Worm (Caenorhabditis elegans) whole organism, L4 larva: ENCODE data around the gene rpl-25.1.
A peak's percentile ranks its signal among the peaks of the same experiment; 100 is the strongest.

Experiments used
- T20F7.1 ChIP-seq: fragments of 200-800 bp; sonication (Bioruptor generic); optimal IDR thresholded peaks from 2 replicates; lab custom pipeline; 2018; ENCODE audit warnings: mild to moderate bottlenecking, missing genetic modification characterization, missing compliant biosample characterization
- T26A8.4 ChIP-seq: fragments of 200-800 bp; sonication (Bioruptor generic); IDR thresholded peaks from 2 replicates; pipeline ENCODE4 v1.3.6; 2022; ENCODE audit warnings: missing genetic modification characterization, missing compliant biosample characterization
- Y105C5A.15 ChIP-seq: fragments of 200-800 bp; sonication (Bioruptor generic); IDR thresholded peaks from 2 replicates; pipeline ENCODE4 v1.3.6; 2022; ENCODE audit warnings: missing genetic modification characterization, missing compliant biosample characterization
- aha-1 ChIP-seq: fragments of 150-350 bp; peaks from one replicate; lab custom pipeline; 2014; ENCODE audit warnings: missing biosample characterization, missing genetic modification characterization
- aly-2 ChIP-seq: sonication (generic microtip); optimal IDR thresholded peaks from 2 replicates; lab custom pipeline; 2018; ENCODE audit warnings: missing biosample characterization, missing genetic modification characterization
- ceh-32 ChIP-seq: sonication (generic microtip); optimal IDR thresholded peaks from 2 replicates; lab custom pipeline; 2016; ENCODE audit warnings: mild to moderate bottlenecking, missing genetic modification characterization, missing compliant biosample characterization; ENCODE audit not compliant: poor library complexity
- ceh-44 ChIP-seq: fragments of 200-800 bp; sonication (Bioruptor generic); IDR thresholded peaks from 2 replicates; pipeline ENCODE4 v1.3.6; 2022; ENCODE audit warnings: missing genetic modification reagents, missing genetic modification characterization, missing compliant biosample characterization
- ces-1 ChIP-seq: fragments of 150-350 bp; sonication (generic microtip); optimal IDR thresholded peaks from 4 replicates; lab custom pipeline; 2014; ENCODE audit warnings: missing biosample characterization, missing genetic modification reagents, missing genetic modification characterization
- cey-2 ChIP-seq: sonication (generic microtip); optimal IDR thresholded peaks from 3 replicates; lab custom pipeline; 2017; ENCODE audit warnings: missing genetic modification characterization, mild to moderate bottlenecking, missing compliant biosample characterization, antibody characterized with exemption, borderline replicate concordance; ENCODE audit not compliant: insufficient read depth
- daf-12 ChIP-seq: fragments of 150-350 bp; optimal IDR thresholded peaks from 2 replicates; lab custom pipeline; 2014; ENCODE audit warnings: missing biosample characterization, missing genetic modification reagents, missing genetic modification characterization
- daf-16 ChIP-seq, 3 experiments: sonication (generic microtip); optimal IDR thresholded peaks; 2 replicates each; lab custom pipeline; 2016 to 2017; ENCODE audit warnings: missing genetic modification characterization in 3 of 3, missing genetic modification reagents in 3 of 3, mild to moderate bottlenecking in 2 of 3, missing compliant biosample characterization in 2 of 3, missing biosample characterization in 1 of 3, moderate library complexity in 1 of 3
- daf-19 ChIP-seq: fragments of 200-800 bp; sonication (Bioruptor generic); conservative IDR thresholded peaks from 2 replicates; pipeline ENCODE4 v1.3.6; 2022; ENCODE audit warnings: missing genetic modification characterization, missing compliant biosample characterization
- dmd-6 ChIP-seq: fragments of 200-800 bp; sonication (Bioruptor generic); IDR thresholded peaks from 2 replicates; pipeline ENCODE4 v1.3.6; 2022; ENCODE audit warnings: missing genetic modification reagents, missing genetic modification characterization, missing compliant biosample characterization
- duxl-1 ChIP-seq: sonication (generic microtip); optimal IDR thresholded peaks from 2 replicates; lab custom pipeline; 2016; ENCODE audit warnings: mild to moderate bottlenecking, missing genetic modification characterization, moderate library complexity, missing compliant biosample characterization; ENCODE audit not compliant: poor library complexity
- dve-1 ChIP-seq: sonication (generic microtip); optimal IDR thresholded peaks from 2 replicates; lab custom pipeline; 2017; ENCODE audit warnings: antibody characterized with exemption, mild to moderate bottlenecking, missing genetic modification characterization, missing compliant biosample characterization; ENCODE audit not compliant: insufficient read depth
- fkh-10 ChIP-seq: fragments of 150-350 bp; optimal IDR thresholded peaks from 2 replicates; lab custom pipeline; 2014; ENCODE audit warnings: missing biosample characterization, missing genetic modification reagents, missing genetic modification characterization
- hlh-11 ChIP-seq: fragments of 200-800 bp; sonication (Bioruptor generic); optimal IDR thresholded peaks from 2 replicates; lab custom pipeline; 2018; ENCODE audit warnings: mild to moderate bottlenecking, missing genetic modification characterization, missing compliant biosample characterization
- hlh-30 ChIP-seq: sonication (generic microtip); optimal IDR thresholded peaks from 2 replicates; lab custom pipeline; 2017; ENCODE audit warnings: antibody characterized with exemption, mild to moderate bottlenecking, missing genetic modification characterization, missing compliant biosample characterization; ENCODE audit not compliant: insufficient read depth
- lim-7 ChIP-seq: fragments of 200-800 bp; sonication (Bioruptor generic); IDR thresholded peaks from 2 replicates; pipeline ENCODE4 v1.3.6; 2022; ENCODE audit warnings: missing genetic modification characterization, missing compliant biosample characterization
- lin-1 ChIP-seq: fragments of 200-800 bp; sonication (Bioruptor generic); IDR thresholded peaks from 2 replicates; pipeline ENCODE4 v1.3.6; 2022; ENCODE audit warnings: missing genetic modification reagents, missing genetic modification characterization, missing compliant biosample characterization
- lir-3 ChIP-seq: sonication (generic microtip); optimal IDR thresholded peaks from 2 replicates; lab custom pipeline; 2016; ENCODE audit warnings: mild to moderate bottlenecking, missing genetic modification characterization, missing compliant biosample characterization
- madf-5 ChIP-seq, 2 experiments: fragments of 200-800 bp; sonication (Bioruptor generic); IDR thresholded peaks; 2 replicates each; pipeline ENCODE4 v1.3.6; 2022; ENCODE audit warnings: missing compliant biosample characterization in 2 of 2, missing genetic modification characterization in 2 of 2
- mdl-1 ChIP-seq, 2 experiments: fragments of 150-350 bp in 1 of 2; sonication (generic microtip) in 1 of 2; optimal IDR thresholded peaks; 2 replicates each; lab custom pipeline; 2014 to 2017; ENCODE audit warnings: missing biosample characterization in 2 of 2, missing genetic modification characterization in 2 of 2
- mes-2 ChIP-seq: sonication (generic microtip); optimal IDR thresholded peaks from 2 replicates; lab custom pipeline; 2016; ENCODE audit warnings: missing genotype, mild to moderate bottlenecking, missing genetic modification characterization, missing compliant biosample characterization; ENCODE audit not compliant: poor library complexity, severe bottlenecking
- nhr-102 ChIP-seq: sonication (generic microtip); optimal IDR thresholded peaks from 2 replicates; lab custom pipeline; 2016; ENCODE audit warnings: mild to moderate bottlenecking, missing genetic modification characterization, moderate library complexity, missing compliant biosample characterization
- nhr-11 ChIP-seq: fragments of 150-350 bp; optimal IDR thresholded peaks from 2 replicates; lab custom pipeline; 2014; ENCODE audit warnings: missing biosample characterization, missing genetic modification characterization
- nhr-111 ChIP-seq: fragments of 200-800 bp; sonication (Bioruptor generic); optimal IDR thresholded peaks from 2 replicates; lab custom pipeline; 2018; ENCODE audit warnings: mild to moderate bottlenecking, missing genetic modification characterization, missing compliant biosample characterization
- nhr-237 ChIP-seq: sonication (generic microtip); optimal IDR thresholded peaks from 2 replicates; lab custom pipeline; 2017; ENCODE audit warnings: missing biosample characterization, missing genetic modification characterization
- nhr-28 ChIP-seq: fragments of 150-350 bp; optimal IDR thresholded peaks from 2 replicates; lab custom pipeline; 2014; ENCODE audit warnings: missing biosample characterization, missing genetic modification characterization
- nhr-41 ChIP-seq: fragments of 200-800 bp; sonication (Bioruptor generic); IDR thresholded peaks from 2 replicates; pipeline ENCODE4 v1.3.6; 2022; ENCODE audit warnings: missing genetic modification reagents, missing genetic modification characterization, missing compliant biosample characterization
- nhr-42 ChIP-seq: fragments of 200-800 bp; sonication (Bioruptor generic); IDR thresholded peaks from 2 replicates; pipeline ENCODE4 v1.3.6; 2022; ENCODE audit warnings: missing genetic modification characterization, missing compliant biosample characterization
- nhr-76 ChIP-seq: fragments of 150-350 bp; optimal IDR thresholded peaks from 2 replicates; lab custom pipeline; 2014; ENCODE audit warnings: missing biosample characterization, missing genetic modification characterization
- nhr-77 ChIP-seq: fragments of 150-350 bp; optimal IDR thresholded peaks from 2 replicates; lab custom pipeline; 2014; ENCODE audit warnings: missing biosample characterization, missing genetic modification characterization
- php-3 ChIP-seq: fragments of 200-800 bp; sonication (Bioruptor generic); IDR thresholded peaks from 2 replicates; pipeline ENCODE4 v1.3.6; 2022; ENCODE audit warnings: missing genetic modification reagents, missing genetic modification characterization, missing compliant biosample characterization
- pqm-1 ChIP-seq: sonication (generic microtip); optimal IDR thresholded peaks from 2 replicates; lab custom pipeline; 2017; ENCODE audit warnings: missing biosample characterization, missing genetic modification characterization
- rbr-2 ChIP-seq: sonication (generic microtip); optimal IDR thresholded peaks from 2 replicates; lab custom pipeline; 2016; ENCODE audit warnings: missing genotype, missing genetic modification characterization, missing compliant biosample characterization
- sdz-12 ChIP-seq: fragments of 200-800 bp; sonication (Bioruptor generic); optimal IDR thresholded peaks from 2 replicates; lab custom pipeline; 2018; ENCODE audit warnings: mild to moderate bottlenecking, missing genetic modification characterization, missing compliant biosample characterization
- skn-1 ChIP-seq: fragments of 150-350 bp; optimal IDR thresholded peaks from 2 replicates; lab custom pipeline; 2014; ENCODE audit warnings: missing biosample characterization, missing genetic modification characterization
- tag-97 ChIP-seq: fragments of 200-800 bp; sonication (Bioruptor generic); IDR thresholded peaks from 2 replicates; pipeline ENCODE4 v1.3.6; 2022; ENCODE audit warnings: missing genetic modification characterization, missing compliant biosample characterization
- tra-1 ChIP-seq: fragments of 200-800 bp; sonication (Bioruptor generic); IDR thresholded peaks from 2 replicates; pipeline ENCODE4 v1.3.6; 2022; ENCODE audit warnings: missing genetic modification reagents, missing genetic modification characterization, missing compliant biosample characterization
- unc-39 ChIP-seq: sonication (generic microtip); optimal IDR thresholded peaks from 2 replicates; lab custom pipeline; 2017; ENCODE audit warnings: missing biosample characterization, missing genetic modification characterization
- vab-7 ChIP-seq: fragments of 200-800 bp; sonication (Bioruptor generic); IDR thresholded peaks from 2 replicates; pipeline ENCODE4 v1.3.6; 2022; ENCODE audit warnings: missing genetic modification reagents, missing genetic modification characterization, missing compliant biosample characterization
- zag-1 ChIP-seq: fragments of 150-350 bp; optimal IDR thresholded peaks from 2 replicates; lab custom pipeline; 2014; ENCODE audit warnings: missing biosample characterization, missing genetic modification characterization
- zfp-2 ChIP-seq: sonication (generic microtip); optimal IDR thresholded peaks from 2 replicates; lab custom pipeline; 2016; ENCODE audit warnings: mild to moderate bottlenecking, missing genetic modification characterization, missing compliant biosample characterization
- ztf-11 ChIP-seq: fragments of 150-350 bp; optimal IDR thresholded peaks from 2 replicates; lab custom pipeline; 2014; ENCODE audit warnings: missing biosample characterization, missing genetic modification characterization

rpl-25.1 gene

ce11 chrX:4694611-4695370 is 20.2 kb upstream of the rpl-25.1 start:
- TF ChIP-seq vab-7 (GFP tag; lab: Robert Waterston, UW) (no peak), zag-1 (no peak), fkh-10 (GFP tag; lab: Kevin White, UChicago) (no peak), nhr-237 (no peak), unc-39 (tag; lab: Kevin White, UChicago) (no peak), cey-2 (tag; lab: Kevin White, UChicago) (no peak), T26A8.4 (GFP tag; lab: Robert Waterston, UW) (no peak), tag-97 (GFP tag; lab: Robert Waterston, UW) (no peak)

- TF ChIP-seq nhr-77 (tag; lab: Kevin White, UChicago) (peak; percentile 39), ceh-32 (tag; lab: Kevin White, UChicago) (no peak), tra-1 (GFP tag; lab: Robert Waterston, UW) (0 out of 2 replicates have a peak, but pooled peaks have one; percentile 44), madf-5 (GFP tag; IDR thresholded peaks at IDR 0.05; lab: Robert Waterston, UW) (0 out of 4 replicates have a peak, but pooled peaks of 1 of the 2 experiments have one; percentile 39), daf-12 (no peak), lim-7 (GFP tag; lab: Robert Waterston, UW) (no peak), mes-2 (tag; lab: Kevin White, UChicago) (peak; percentile 14), mdl-1 (tag; optimal IDR thresholded peaks at IDR 0.05; lab: Kevin White, UChicago) (peak in 1 of 2 experiments; percentile 15), duxl-1 (no peak), aha-1 (tag; lab: Kevin White, UChicago) (peak; percentile 17), nhr-11 (tag; lab: Kevin White, UChicago) (no peak), nhr-76 (no peak), pqm-1 (tag; lab: Kevin White, UChicago) (peak; percentile 67), nhr-102 (tag; lab: Kevin White, UChicago) (peak; percentile 47), daf-16 (GFP tag; optimal IDR thresholded peaks at IDR 0.05; lab: Kevin White, UChicago) (no peak), daf-16 (tag; optimal IDR thresholded peaks at IDR 0.05; lab: Kevin White, UChicago) (peak; percentile 89), skn-1 (tag; lab: Kevin White, UChicago) (no peak), ces-1 (GFP tag; lab: Kevin White, UChicago) (no peak), T20F7.1 (peak; percentile 20), dve-1 (tag; lab: Kevin White, UChicago) (peak; percentile 79), Y105C5A.15 (GFP tag; lab: Robert Waterston, UW) (no peak), hlh-30 (tag; lab: Kevin White, UChicago) (peak; percentile 3), dmd-6 (GFP tag; lab: Robert Waterston, UW) (peak; percentile 66), php-3 (GFP tag; lab: Robert Waterston, UW) (0 out of 2 replicates have a peak, but pooled peaks have one; percentile 37), nhr-28 (peak; percentile 71), hlh-11 (peak; percentile 80)
These were observed 16.7 kb upstream of the rpl-25.1 start for ce11 chrX:4698271-4698670.

ce11 chrX:4699411-4700050 is 15.4 kb upstream of the rpl-25.1 start, which contains the start of gene hyl-2:
TSS of gene hyl-2 (minus strand) at chrX:4699461.
- TF ChIP-seq mes-2 (tag; lab: Kevin White, UChicago) (peak; percentile 50), nhr-237 (no peak), daf-19 (GFP tag; lab: Robert Waterston, UW) (no peak), zfp-2 (tag; lab: Kevin White, UChicago) (no peak), daf-12 (no peak), pqm-1 (tag; lab: Kevin White, UChicago) (no peak), ztf-11 (no peak), nhr-42 (GFP tag; lab: Robert Waterston, UW) (no peak), lir-3 (tag; lab: Kevin White, UChicago) (no peak), aly-2 (tag; lab: Kevin White, UChicago) (no peak), nhr-111 (GFP tag; lab: Kevin White, UChicago) (no peak), lin-1 (GFP tag; lab: Robert Waterston, UW) (no peak), ceh-44 (GFP tag; lab: Robert Waterston, UW) (no peak), rbr-2 (tag; lab: Kevin White, UChicago) (peak; percentile 32), sdz-12 (GFP tag; lab: Kevin White, UChicago) (no peak), daf-16 (GFP tag; optimal IDR thresholded peaks at IDR 0.05; lab: Kevin White, UChicago) (no peak), daf-16 (tag; optimal IDR thresholded peaks at IDR 0.05; lab: Kevin White, UChicago) (no peak), tag-97 (GFP tag; lab: Robert Waterston, UW) (0 out of 2 replicates have a peak, but pooled peaks have one; percentile 35), nhr-41 (GFP tag; lab: Robert Waterston, UW) (no peak), skn-1 (tag; lab: Kevin White, UChicago) (no peak)
